Fruit fly (Drosophila melanogaster) whole organism, prepupa: ENCODE results near the gene CG11726.

Experiments used
- CG34406 ChIP-seq: fragments of 200-800 bp; sonication (Bioruptor generic); optimal IDR thresholded peaks from 3 replicates; lab custom pipeline; 2016; ENCODE audit warnings: missing biosample characterization, missing genetic modification characterization
- Eip78C ChIP-seq: fragments of 200-800 bp; sonication (Bioruptor generic); peaks from one replicate; lab custom pipeline; 2016; ENCODE audit warnings: missing biosample characterization, missing genetic modification characterization
- acj6 ChIP-seq: fragments of 200-800 bp; sonication (Bioruptor generic); optimal IDR thresholded peaks from 3 replicates; lab custom pipeline; 2016; ENCODE audit warnings: missing biosample characterization, missing genetic modification characterization
- dsx ChIP-seq: fragments of 200-800 bp; optimal IDR thresholded peaks from 3 replicates; lab custom pipeline; 2019; ENCODE audit warnings: missing biosample characterization, mild to moderate bottlenecking, missing genetic modification characterization, moderate library complexity; ENCODE audit not compliant: poor library complexity, severe bottlenecking

dm6 chr3L:11376224-11376813 lies 18.2 kb upstream of the CG11726 start:
- TF ChIP-seq acj6 (GFP tag; lab: Kevin White, UChicago) (no peak), CG34406 (no peak), Eip78C (GFP tag; lab: Kevin White, UChicago) (no peak), dsx (GFP tag; lab: Kevin White, UChicago) (no peak)
